Fruit fly (Drosophila melanogaster) whole organism, embryonic: ENCODE results near the gene CAH7.
A peak's percentile ranks its signal among the peaks of the same experiment; 100 is the strongest.

ENCODE experiments used
- Antp ChIP-seq: fragments of 200-800 bp; sonication (Bioruptor generic); optimal IDR thresholded peaks from 3 replicates; lab custom pipeline; 2016; ENCODE audit warnings: missing biosample characterization, missing genetic modification characterization
- Awh ChIP-seq: fragments of 200-800 bp; sonication (Bioruptor generic); IDR thresholded peaks from 2 replicates; pipeline ENCODE4, ENCODE4 v1.3.6; 2022; ENCODE audit warnings: missing biosample characterization, missing genetic modification characterization
- CG11085 ChIP-seq: fragments of 200-800 bp; sonication (Bioruptor generic); IDR thresholded peaks from 2 replicates; pipeline ENCODE4 v1.3.6; 2022; ENCODE audit warnings: missing biosample characterization, missing genetic modification characterization
- CG11695 ChIP-seq: fragments of 200-800 bp; sonication (Bioruptor generic); IDR thresholded peaks from 3 replicates; pipeline ENCODE4 v1.3.6; 2022; ENCODE audit warnings: missing biosample characterization, missing genetic modification characterization
- CG12769 ChIP-seq: fragments of 200-800 bp; sonication (Bioruptor generic); optimal IDR thresholded peaks from 2 replicates; lab custom pipeline; 2019; ENCODE audit warnings: missing biosample characterization, mild to moderate bottlenecking, missing genetic modification characterization, moderate library complexity
- CG13287 ChIP-seq: fragments of 200-800 bp; sonication (Bioruptor generic); IDR thresholded peaks from 2 replicates; pipeline ENCODE4 v1.3.6; 2022; ENCODE audit warnings: missing biosample characterization, missing genetic modification characterization; ENCODE audit not compliant: partially characterized antibody
- CG15601 ChIP-seq: fragments of 200-800 bp; sonication (Bioruptor generic); optimal IDR thresholded peaks from 3 replicates; lab custom pipeline; 2019; ENCODE audit warnings: missing biosample characterization, mild to moderate bottlenecking, missing genetic modification characterization, moderate library complexity
- CG18764 ChIP-seq: fragments of 200-800 bp; sonication (Bioruptor generic); optimal IDR thresholded peaks from 3 replicates; lab custom pipeline; 2016; ENCODE audit warnings: missing biosample characterization, missing genetic modification characterization
- CG2129 ChIP-seq: fragments of 200-800 bp; sonication (Bioruptor generic); IDR thresholded peaks from 2 replicates; pipeline ENCODE4 v1.3.6; 2022; ENCODE audit warnings: missing biosample characterization, missing genetic modification characterization; ENCODE audit not compliant: partially characterized antibody
- CG2202 ChIP-seq: fragments of 200-800 bp; sonication (Bioruptor generic); optimal IDR thresholded peaks from 2 replicates; lab custom pipeline; 2018; ENCODE audit warnings: missing biosample characterization, mild to moderate bottlenecking, missing genetic modification characterization
- CG30431 ChIP-seq: fragments of 200-800 bp; sonication (Bioruptor generic); optimal IDR thresholded peaks from 2 replicates; lab custom pipeline; 2017; ENCODE audit warnings: missing biosample characterization, missing genetic modification characterization
- CG32532 ChIP-seq: fragments of 200-800 bp; sonication (Bioruptor generic); IDR thresholded peaks from 2 replicates; pipeline ENCODE4 v1.3.6; 2022; ENCODE audit warnings: missing biosample characterization, missing genetic modification characterization
- CG4328 ChIP-seq: fragments of 200-800 bp; sonication (Bioruptor generic); optimal IDR thresholded peaks from 3 replicates; lab custom pipeline; 2017; ENCODE audit warnings: missing biosample characterization, missing genetic modification reagents, missing genetic modification characterization
- CG8359 ChIP-seq: fragments of 200-800 bp; sonication (Bioruptor generic); optimal IDR thresholded peaks from 2 replicates; lab custom pipeline; 2017; ENCODE audit warnings: missing biosample characterization, mild to moderate bottlenecking, missing genetic modification characterization, borderline replicate concordance
- CG8478 ChIP-seq: fragments of >200 bp; optimal IDR thresholded peaks from 2 replicates; lab custom pipeline; 2018
- CG8924 ChIP-seq: fragments of 200-800 bp; optimal IDR thresholded peaks from 3 replicates; lab custom pipeline; 2019; ENCODE audit warnings: missing biosample characterization, mild to moderate bottlenecking, missing genetic modification characterization, moderate library complexity
- CG9215 ChIP-seq: fragments of 200-800 bp; sonication (Bioruptor generic); IDR thresholded peaks from 2 replicates; pipeline ENCODE4 v1.3.6; 2022; ENCODE audit warnings: missing biosample characterization, missing genetic modification characterization
- CTCF ChIP-seq: fragments of 200-800 bp; sonication (Bioruptor generic); optimal IDR thresholded peaks from 2 replicates; lab custom pipeline; 2017; ENCODE audit warnings: missing biosample characterization, mild to moderate bottlenecking, missing genetic modification characterization, moderate library complexity
- CoRest ChIP-seq: fragments of 200-800 bp; sonication (Bioruptor generic); optimal IDR thresholded peaks from 3 replicates; lab custom pipeline; 2018; ENCODE audit warnings: missing biosample characterization, mild to moderate bottlenecking, missing genetic modification characterization, moderate library complexity
- D ChIP-seq, 2 experiments: fragments of 200-800 bp in 1 of 2; fragments of >200 bp in 1 of 2; sonication (Bioruptor generic) in 1 of 2; optimal IDR thresholded peaks; 2 replicates in 1 of 2; 3 replicates in 1 of 2; lab custom pipeline; 2017; ENCODE audit warnings: mild to moderate bottlenecking in 1 of 2, missing biosample characterization in 1 of 2, missing genetic modification characterization in 1 of 2, missing genetic modification reagents in 1 of 2
- D19B ChIP-seq: fragments of 200-800 bp; sonication (Bioruptor generic); optimal IDR thresholded peaks from 2 replicates; lab custom pipeline; 2017; ENCODE audit warnings: missing biosample characterization, mild to moderate bottlenecking, missing genetic modification characterization
- Dip2 ChIP-seq: fragments of 200-800 bp; sonication (Bioruptor generic); IDR thresholded peaks from 2 replicates; pipeline ENCODE4 v1.3.6; 2022; ENCODE audit warnings: missing biosample characterization, missing genetic modification characterization
- E2f2 ChIP-seq: fragments of 200-800 bp; sonication (Bioruptor generic); IDR thresholded peaks from 2 replicates; pipeline ENCODE4 v1.3.6; 2022; ENCODE audit warnings: missing biosample characterization, missing genetic modification characterization
- Elba2 ChIP-seq: fragments of 200-800 bp; sonication (Bioruptor generic); optimal IDR thresholded peaks from 3 replicates; lab custom pipeline; 2016; ENCODE audit warnings: missing biosample characterization, missing genetic modification characterization
- Gsc ChIP-seq: fragments of 200-800 bp; sonication (Bioruptor generic); IDR thresholded peaks from 2 replicates; pipeline ENCODE4 v1.3.6; 2022; ENCODE audit warnings: missing biosample characterization, missing genetic modification characterization
- Hmr ChIP-seq: fragments of 200-800 bp; sonication (Bioruptor generic); optimal IDR thresholded peaks from 3 replicates; lab custom pipeline; 2017; ENCODE audit warnings: mild to moderate bottlenecking, missing biosample characterization, missing genetic modification reagents, missing genetic modification characterization
- Lhr ChIP-seq: fragments of 200-800 bp; sonication (Bioruptor generic); optimal IDR thresholded peaks from 3 replicates; lab custom pipeline; 2017; ENCODE audit warnings: mild to moderate bottlenecking, missing biosample characterization, missing genetic modification reagents, missing genetic modification characterization
- Med ChIP-seq: fragments of 200-800 bp; sonication (Bioruptor generic); peaks from one replicate; lab custom pipeline; 2016; ENCODE audit warnings: missing biosample characterization, missing genetic modification characterization, mild to moderate bottlenecking, inconsistent platforms, moderate library complexity
- Mes4 ChIP-seq: fragments of 200-800 bp; sonication (Bioruptor generic); optimal IDR thresholded peaks from 2 replicates; lab custom pipeline; 2016; ENCODE audit warnings: missing biosample characterization, missing genetic modification characterization
- Mrtf ChIP-seq: fragments of 200-800 bp; sonication (Bioruptor generic); IDR thresholded peaks from 3 replicates; pipeline ENCODE4 v1.3.6; 2022; ENCODE audit warnings: missing biosample characterization, missing genetic modification characterization
- Rfx ChIP-seq: fragments of 200-800 bp; sonication (Bioruptor generic); IDR thresholded peaks from 2 replicates; pipeline ENCODE4 v1.3.6; 2022; ENCODE audit warnings: missing biosample characterization, missing genetic modification characterization
- Sox102F ChIP-seq: fragments of 200-800 bp; sonication (Bioruptor generic); optimal IDR thresholded peaks from 2 replicates; lab custom pipeline; 2018; ENCODE audit warnings: missing biosample characterization, mild to moderate bottlenecking, missing genetic modification characterization, moderate library complexity
- Xbp1 ChIP-seq: fragments of 200-800 bp; sonication (Bioruptor generic); optimal IDR thresholded peaks from 3 replicates; lab custom pipeline; 2016; ENCODE audit warnings: missing biosample characterization, mild to moderate bottlenecking, missing genetic modification characterization
- YL-1 ChIP-seq: fragments of 200-800 bp; sonication (Bioruptor generic); optimal IDR thresholded peaks from 3 replicates; lab custom pipeline; 2017; ENCODE audit warnings: missing biosample characterization, mild to moderate bottlenecking, missing genetic modification characterization
- al ChIP-seq: fragments of 200-800 bp; sonication (Bioruptor generic); IDR thresholded peaks from 2 replicates; pipeline ENCODE4 v1.3.6; 2022; ENCODE audit warnings: missing biosample characterization, missing genetic modification characterization
- chinmo ChIP-seq: fragments of 200-800 bp; sonication (Bioruptor generic); IDR thresholded peaks from 4 replicates; pipeline ENCODE4 v1.3.6; 2022; ENCODE audit warnings: missing biosample characterization, missing genetic modification characterization; ENCODE audit not compliant: partially characterized antibody
- grn ChIP-seq: fragments of 200-800 bp; sonication (Bioruptor generic); optimal IDR thresholded peaks from 3 replicates; lab custom pipeline; 2017; ENCODE audit warnings: missing biosample characterization, missing genetic modification characterization
- kay ChIP-seq: fragments of 200-800 bp; sonication (Bioruptor generic); optimal IDR thresholded peaks from 2 replicates; lab custom pipeline; 2016; ENCODE audit warnings: missing biosample characterization, missing genetic modification characterization
- maf-S ChIP-seq: fragments of 200-800 bp; sonication (Bioruptor generic); optimal IDR thresholded peaks from 2 replicates; lab custom pipeline; 2016; ENCODE audit warnings: missing biosample characterization, missing genetic modification characterization
- onecut ChIP-seq: fragments of 200-800 bp; sonication (Bioruptor generic); IDR thresholded peaks from 2 replicates; pipeline ENCODE4 v1.3.6; 2022; ENCODE audit warnings: missing biosample characterization, missing genetic modification characterization
- p53 ChIP-seq: fragments of 200-800 bp; sonication (Bioruptor generic); optimal IDR thresholded peaks from 2 replicates; lab custom pipeline; 2016; ENCODE audit warnings: missing biosample characterization, missing genetic modification characterization
- pita ChIP-seq: fragments of 200-800 bp; sonication (Bioruptor generic); optimal IDR thresholded peaks from 2 replicates; lab custom pipeline; 2017; ENCODE audit warnings: missing biosample characterization, mild to moderate bottlenecking, missing genetic modification characterization
- prd ChIP-seq, 3 experiments: fragments of >200 bp in 2 of 3; fragments of 200-800 bp in 1 of 3; sonication (Bioruptor generic) in 1 of 3; optimal IDR thresholded peaks in 2 of 3; IDR thresholded peaks in 1 of 3; 2 replicates in 2 of 3; 3 replicates in 1 of 3; pipeline versions ENCODE4 v1.3.6 to Lab custom; 2017 to 2022; ENCODE audit warnings: missing biosample characterization in 1 of 3, missing genetic modification characterization in 1 of 3
- pum ChIP-seq: fragments of 200-800 bp; sonication (Bioruptor generic); optimal IDR thresholded peaks from 2 replicates; lab custom pipeline; 2016; ENCODE audit warnings: missing biosample characterization, missing genetic modification characterization
- row ChIP-seq: fragments of 200-800 bp; sonication (Bioruptor generic); IDR thresholded peaks from 3 replicates; pipeline ENCODE4 v1.3.6; 2022; ENCODE audit warnings: missing biosample characterization, missing genetic modification characterization
- so ChIP-seq: fragments of 200-800 bp; sonication (Bioruptor generic); IDR thresholded peaks from 3 replicates; pipeline ENCODE4 v1.3.6; 2022; ENCODE audit warnings: missing biosample characterization, missing genetic modification characterization
- trem ChIP-seq: fragments of 200-800 bp; optimal IDR thresholded peaks from 3 replicates; lab custom pipeline; 2019; ENCODE audit warnings: missing biosample characterization, mild to moderate bottlenecking, missing genetic modification characterization, moderate library complexity

Gene CAH7

dm6 chr3R:10076665-10077064 is 35.4 kb upstream of the CAH7 start (continued):
- TF ChIP-seq CG32532 (peak; percentile 27; the same call in 1 of the 2 replicates), Lhr (peak; percentile 20), onecut (GFP tag; lab: Robert Waterston, UW) (peak; percentile 17; the same call in 1 of the 2 replicates), CG12769 (tag; lab: Kevin White, UChicago) (peak; percentile 97), chinmo (0 out of 4 replicates have a peak, but pooled peaks have one; percentile 14), maf-S (no peak), CG13287 (GFP tag; lab: Robert Waterston, UW) (peak; percentile 10; the same call in 1 of the 2 replicates), grn (GFP tag; lab: Kevin White, UChicago) (peak; percentile 33), CG8359 (GFP tag; lab: Kevin White, UChicago) (no peak), Hmr (GFP tag; lab: Kevin White, UChicago) (peak; percentile 37), CG4328 (GFP tag; lab: Kevin White, UChicago) (no peak), Med (GFP tag; lab: Kevin White, UChicago) (peak; percentile 68), CoRest (peak; percentile 21), Dip2 (GFP tag; lab: Robert Waterston, UW) (peak; percentile 89), CG11085 (GFP tag; lab: Robert Waterston, UW) (no peak), CTCF (GFP tag; lab: Kevin White, UChicago) (peak; percentile 93), Rfx (GFP tag; lab: Robert Waterston, UW) (peak; percentile 40; the same call in 1 of the 2 replicates)

- TF ChIP-seq Elba2 (no peak), pita (GFP tag; lab: Kevin White, UChicago) (no peak), E2f2 (GFP tag; lab: Robert Waterston, UW) (no peak), CG8478 (lab: Kevin White, UChicago) (no peak), so (GFP tag; lab: Robert Waterston, UW) (no peak), trem (tag; lab: Kevin White, UChicago) (no peak), Mes4 (GFP tag; lab: Kevin White, UChicago) (no peak), kay (GFP tag; lab: Kevin White, UChicago) (no peak), row (no peak), CG18764 (GFP tag; lab: Kevin White, UChicago) (no peak), Awh (GFP tag; lab: Robert Waterston, UW) (no peak), Sox102F (GFP tag; lab: Kevin White, UChicago) (no peak), Xbp1 (GFP tag; lab: Kevin White, UChicago) (no peak), CG15601 (no peak), D (optimal IDR thresholded peaks at IDR 0.05; lab: Kevin White, UChicago) (no peak), D (GFP tag; optimal IDR thresholded peaks at IDR 0.05; lab: Kevin White, UChicago) (no peak), pum (GFP tag; lab: Kevin White, UChicago) (no peak), CG2202 (tag; lab: Kevin White, UChicago) (no peak)
- TF ChIP-seq, all 482 proteins: peak for 0
These were observed 33.4 kb upstream of the CAH7 start for dm6 chr3R:10078468-10079143.

- TF ChIP-seq CG4328 (GFP tag; lab: Kevin White, UChicago): no peak
- no peak for TF ChIP-seq CG2129 (GFP tag; lab: Robert Waterston, UW)
- TF ChIP-seq CG30431 (GFP tag; lab: Kevin White, UChicago): no peak
- TF ChIP-seq Gsc (GFP tag; lab: Robert Waterston, UW): no peak
- no peak for TF ChIP-seq CG9215 (GFP tag; lab: Robert Waterston, UW)
- TF ChIP-seq Antp (GFP tag; lab: Kevin White, UChicago): peak; percentile 2
- no peak for TF ChIP-seq CG8924
- TF ChIP-seq D19B (GFP tag; lab: Kevin White, UChicago): no peak
- TF ChIP-seq al (GFP tag; lab: Robert Waterston, UW): no peak
- TF ChIP-seq YL-1 (GFP tag; lab: Kevin White, UChicago): no peak
- TF ChIP-seq CG11695 (GFP tag; lab: Robert Waterston, UW): 0 out of 3 replicates have a peak, but pooled peaks have one; percentile 35
- no peak for TF ChIP-seq prd (optimal IDR thresholded peaks at IDR 0.05; lab: Kevin White, UChicago)
- peak; percentile 64 for TF ChIP-seq prd (GFP tag; IDR thresholded peaks at IDR 0.05; lab: Robert Waterston, UW)
- TF ChIP-seq p53 (GFP tag; lab: Kevin White, UChicago): no peak
- 0 out of 3 replicates have a peak, but pooled peaks have one; percentile 29 for TF ChIP-seq Mrtf (GFP tag; lab: Robert Waterston, UW)
- no peak for TF ChIP-seq D (optimal IDR thresholded peaks at IDR 0.05; lab: Kevin White, UChicago)
- no peak for TF ChIP-seq D (GFP tag; optimal IDR thresholded peaks at IDR 0.05; lab: Kevin White, UChicago)
These were observed 32.6 kb upstream of the CAH7 start for dm6 chr3R:10079267-10079987.
